Worm (Caenorhabditis elegans): ENCODE measurements around the gene Y57G11C.31.
A peak's percentile ranks its signal among the peaks of the same experiment; 100 is the strongest.

The Y57G11C.31 gene

DNA sequence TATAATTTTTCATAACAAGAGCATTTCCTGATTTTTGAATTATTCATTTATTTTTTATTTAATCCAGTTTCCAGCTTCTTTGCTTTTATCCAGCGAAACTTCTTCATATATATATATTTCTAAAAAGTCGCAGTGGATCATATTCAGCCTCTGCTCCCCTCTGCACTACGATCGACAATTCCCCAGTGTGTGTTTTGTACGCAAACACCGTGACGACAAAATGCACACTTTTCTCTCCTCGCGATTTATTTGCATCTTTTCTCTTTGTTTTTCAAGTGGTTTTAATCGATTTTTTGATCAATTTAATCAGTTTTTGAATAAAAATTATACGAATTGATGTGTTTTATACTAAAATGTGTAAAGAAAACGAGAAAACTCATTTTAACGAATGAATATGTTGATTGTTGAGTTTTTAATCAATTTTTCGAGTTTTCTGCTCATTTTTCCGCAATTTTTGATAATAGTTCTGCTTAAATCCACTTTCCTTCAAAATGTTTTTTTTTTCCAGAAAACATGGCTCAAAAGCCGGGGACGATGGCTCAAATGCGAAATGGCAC is 20.5 kb upstream of the Y57G11C.31 start, which contains the start of gene Y57G11C.33:
Gene Y57G11C.33 (plus strand): TSS at position 507 of the 557 bp plus-strand sequence.
- peak; percentile 3 for TF ChIP-seq lin-13 (tag; optimal IDR thresholded peaks at IDR 0.05)
- TF ChIP-seq mep-1 (tag; optimal IDR thresholded peaks at IDR 0.05): peak; percentile 46
- TF ChIP-seq ces-1 (GFP tag; optimal IDR thresholded peaks at IDR 0.05): peak; percentile 49
- TF ChIP-seq nhr-237 (tag; optimal IDR thresholded peaks at IDR 0.05): no peak
- peak; percentile 90 for TF ChIP-seq lsy-2 (tag; optimal IDR thresholded peaks at IDR 0.05)

DNA sequence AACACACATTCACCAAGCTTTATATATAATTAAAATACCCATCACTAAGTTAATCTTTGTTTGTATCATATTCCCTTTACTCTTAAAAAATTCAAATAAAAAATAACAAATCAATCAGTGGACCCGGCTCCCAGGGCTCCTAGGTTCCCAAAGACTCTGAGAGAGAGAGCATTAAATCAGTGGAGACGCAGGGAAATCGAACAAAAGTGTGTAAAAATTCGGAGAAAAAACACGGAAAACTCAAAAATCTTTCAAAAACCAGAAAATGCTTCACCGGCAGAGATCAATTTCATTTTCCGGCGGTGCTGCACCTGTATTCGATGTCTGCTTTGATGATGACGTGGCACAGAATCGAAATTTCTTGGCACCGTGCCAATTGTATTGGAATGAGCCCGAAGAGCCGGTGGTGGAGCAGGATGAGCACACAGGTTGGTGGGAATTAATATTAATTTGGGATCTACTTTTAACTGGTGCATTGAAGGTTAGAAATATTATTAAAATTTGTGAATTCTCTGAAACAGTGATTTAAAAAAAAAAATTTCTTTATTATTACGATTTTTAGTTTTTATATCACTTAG is 19.0 kb upstream of the Y57G11C.31 start, which contains the start of gene anoh-2:
Gene anoh-2 (plus strand): TSS at position 255 of the 578 bp plus-strand sequence.
- TF ChIP-seq cnd-1 (tag; optimal IDR thresholded peaks at IDR 0.05) (no peak), M03D4.4 (tag; optimal IDR thresholded peaks at IDR 0.05) (no peak), tbx-8 (GFP tag; optimal IDR thresholded peaks at IDR 0.05) (no peak), lin-32 (GFP tag; optimal IDR thresholded peaks at IDR 0.05) (no peak), ceh-43 (GFP tag; optimal IDR thresholded peaks at IDR 0.05) (no peak), ham-2 (GFP tag; optimal IDR thresholded peaks at IDR 0.05) (no peak), mls-2 (tag; optimal IDR thresholded peaks at IDR 0.05) (no peak), ceh-39 (tag; optimal IDR thresholded peaks at IDR 0.05) (no peak), bed-3 (GFP tag; optimal IDR thresholded peaks at IDR 0.05) (no peak), ceh-83 (GFP tag; optimal IDR thresholded peaks at IDR 0.05) (no peak), ztf-11 (tag; optimal IDR thresholded peaks at IDR 0.05) (no peak), sptf-1 (tag; optimal IDR thresholded peaks at IDR 0.05) (no peak)

DNA sequence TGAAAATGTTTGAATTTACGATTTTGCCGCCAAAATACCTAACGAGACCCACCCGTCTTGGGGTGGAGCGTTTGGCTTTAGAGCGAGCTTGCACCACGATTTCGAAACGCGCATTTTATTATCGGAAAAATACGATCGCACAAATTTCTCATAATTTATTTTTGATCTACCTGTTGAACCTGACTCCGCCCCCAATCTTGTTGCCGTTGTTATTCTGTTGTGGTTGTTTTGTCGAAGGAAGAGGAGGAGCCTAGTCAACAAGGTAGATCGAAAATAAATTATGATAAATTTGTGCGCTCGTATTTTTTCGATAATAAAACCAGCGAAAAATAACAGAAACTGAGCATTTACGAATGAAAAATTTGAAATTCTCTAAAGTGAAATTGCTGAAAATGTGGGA is 18.2 kb upstream of the Y57G11C.31 start:
- no peak for TF ChIP-seq nhr-237 (tag; optimal IDR thresholded peaks at IDR 0.05)
- no peak for TF ChIP-seq blmp-1 (tag; optimal IDR thresholded peaks at IDR 0.05)
- no peak for TF ChIP-seq nhr-28 (tag; optimal IDR thresholded peaks at IDR 0.05)
- TF ChIP-seq cnd-1 (tag; optimal IDR thresholded peaks at IDR 0.05): no peak
- no peak for TF ChIP-seq flh-1 (GFP tag; optimal IDR thresholded peaks at IDR 0.05)
- no peak for TF ChIP-seq ceh-83 (GFP tag; optimal IDR thresholded peaks at IDR 0.05)
- TF ChIP-seq nhr-12 (tag; optimal IDR thresholded peaks at IDR 0.05): no peak
- no peak for TF ChIP-seq ces-1 (GFP tag; optimal IDR thresholded peaks at IDR 0.05)

DNA sequence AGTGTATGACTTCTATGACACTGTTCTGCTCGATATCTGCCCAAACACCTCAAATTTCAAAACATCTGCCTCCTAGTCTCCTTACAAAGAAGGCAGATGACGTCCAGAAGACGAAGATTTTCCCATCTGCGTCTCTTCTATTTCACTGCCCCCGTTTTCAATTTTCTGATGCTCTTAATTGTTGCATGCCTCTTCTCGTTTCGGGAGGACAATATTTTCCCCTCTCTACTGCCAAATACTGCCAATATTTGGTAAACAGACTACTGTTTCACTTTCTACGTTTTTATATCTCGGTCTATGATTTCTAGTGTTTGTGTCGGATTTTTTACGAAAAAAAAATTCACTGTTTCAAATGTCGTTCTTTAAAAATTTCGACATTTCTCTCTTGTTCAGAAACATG is 15.8 kb upstream of the Y57G11C.31 start:
- TF ChIP-seq ces-1 (GFP tag; optimal IDR thresholded peaks at IDR 0.05): peak; percentile 61
- TF ChIP-seq cnd-1 (tag; optimal IDR thresholded peaks at IDR 0.05): no peak

DNA sequence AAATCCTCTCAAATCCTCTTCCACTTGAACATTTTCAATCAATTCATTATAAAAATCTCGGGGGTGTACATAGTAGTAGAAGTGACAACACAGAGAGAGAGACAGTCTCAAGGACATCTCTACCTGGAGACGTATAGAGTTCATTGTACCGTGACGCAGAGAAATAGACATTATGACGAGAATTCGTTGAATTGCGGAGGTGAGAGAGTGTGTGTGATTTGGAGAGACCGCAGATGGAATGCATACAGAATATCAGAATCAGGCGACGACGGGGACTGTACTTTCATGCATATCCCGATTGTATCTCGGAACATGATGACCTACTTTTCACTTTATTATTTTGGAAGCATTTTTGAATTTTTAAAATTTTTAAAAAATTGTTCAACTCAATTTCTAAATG is 1.4 kb upstream of the Y57G11C.31 start:
- TF ChIP-seq mls-2 (tag; optimal IDR thresholded peaks at IDR 0.05): no peak
- TF ChIP-seq elt-1 (tag; optimal IDR thresholded peaks at IDR 0.05; ENCODE audit: borderline replicate concordance, insufficient read depth): peak; percentile 32

DNA sequence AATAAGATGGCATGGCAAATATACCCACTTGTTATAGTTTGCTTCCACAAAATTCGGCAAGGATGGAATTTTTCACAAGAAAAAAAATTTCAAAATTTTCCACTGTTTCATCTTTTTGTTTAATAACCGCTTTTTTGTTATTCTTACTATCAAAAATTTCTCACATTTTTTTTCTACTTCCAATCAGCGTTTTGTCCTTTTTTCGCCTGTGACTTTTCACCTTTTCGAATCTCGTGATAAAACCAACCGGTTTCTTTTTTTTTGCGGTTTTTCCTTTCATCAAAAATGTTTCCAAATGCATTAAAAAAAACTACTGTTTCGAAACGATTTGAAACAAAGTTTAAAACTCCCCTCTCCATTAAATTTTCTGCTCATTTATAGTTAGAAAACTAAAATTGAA is 1.9 kb downstream of the Y57G11C.31 start:
- TF ChIP-seq flh-1 (GFP tag; optimal IDR thresholded peaks at IDR 0.05): no peak
- TF ChIP-seq lin-32 (GFP tag; optimal IDR thresholded peaks at IDR 0.05): no peak
- TF ChIP-seq ztf-11 (tag; optimal IDR thresholded peaks at IDR 0.05): no peak
- TF ChIP-seq drap-1 (GFP tag; optimal IDR thresholded peaks at IDR 0.05): no peak
- TF ChIP-seq elt-3 (tag; optimal IDR thresholded peaks at IDR 0.05): no peak
- no peak for TF ChIP-seq sem-2 (GFP tag; optimal IDR thresholded peaks at IDR 0.05)
- TF ChIP-seq unc-120 (tag; optimal IDR thresholded peaks at IDR 0.05; ENCODE audit: poor library complexity, severe bottlenecking): no peak
- no peak for TF ChIP-seq unc-39 (tag; optimal IDR thresholded peaks at IDR 0.05)
- TF ChIP-seq unc-62 (GFP tag; optimal IDR thresholded peaks at IDR 0.05): no peak
- no peak for TF ChIP-seq pha-4 (tag; optimal IDR thresholded peaks at IDR 0.05)

Data from whole organism, mixed stage, embryonic.